Worm (Caenorhabditis elegans): ENCODE results near the gene F53B2.5.

The F53B2.5 gene

ce11 chrIV:12531047-12531446, at the start of gene F53B2.5:
TSS of gene F53B2.5 (minus strand) at chrIV:12531147.
- no peak for TF ChIP-seq nhr-6 (tag; optimal IDR thresholded peaks at IDR 0.05)
- no peak for TF ChIP-seq snpc-4 (tag; optimal IDR thresholded peaks at IDR 0.05)
- TF ChIP-seq elt-1 (tag; optimal IDR thresholded peaks at IDR 0.05), result no peak
- no peak for TF ChIP-seq mab-5 (tag; optimal IDR thresholded peaks at IDR 0.05)
- no peak for TF ChIP-seq dmd-4 (tag; optimal IDR thresholded peaks at IDR 0.05)
- no peak for TF ChIP-seq ztf-11 (tag; optimal IDR thresholded peaks at IDR 0.05)
- TF ChIP-seq fos-1 (tag; optimal IDR thresholded peaks at IDR 0.05), result no peak
- TF ChIP-seq sem-4 (tag; optimal IDR thresholded peaks at IDR 0.05), result no peak
- TF ChIP-seq ceh-82 (tag; optimal IDR thresholded peaks at IDR 0.05), result no peak
- TF ChIP-seq ceh-16 (tag; optimal IDR thresholded peaks at IDR 0.05), result no peak
- TF ChIP-seq nhr-25 (tag; optimal IDR thresholded peaks at IDR 0.05), result no peak
- no peak for TF ChIP-seq Y55F3AM.14 (GFP tag; optimal IDR thresholded peaks at IDR 0.05)
- no peak for TF ChIP-seq nhr-129 (tag; optimal IDR thresholded peaks at IDR 0.05)
- no peak for TF ChIP-seq zag-1 (tag; optimal IDR thresholded peaks at IDR 0.05)
- TF ChIP-seq F13H6.1 (tag; optimal IDR thresholded peaks at IDR 0.05), result no peak
- no peak for TF ChIP-seq nhr-11 (tag; optimal IDR thresholded peaks at IDR 0.05)
- no peak for TF ChIP-seq peb-1 (tag; optimal IDR thresholded peaks at IDR 0.05)
- TF ChIP-seq nhr-10 (tag; optimal IDR thresholded peaks at IDR 0.05), result no peak

ce11 chrIV:12574265-12574664, 43.3 kb upstream of the F53B2.5 start:
- TF ChIP-seq lsy-2 (tag; optimal IDR thresholded peaks at IDR 0.05), result no peak

- no peak for TF ChIP-seq unc-55 (GFP tag; optimal IDR thresholded peaks at IDR 0.05)
- TF ChIP-seq R02D3.7 (tag; optimal IDR thresholded peaks at IDR 0.05), result no peak
- TF ChIP-seq sma-9 (GFP tag; optimal IDR thresholded peaks at IDR 0.05), result no peak
- no peak for TF ChIP-seq sma-9 (tag; optimal IDR thresholded peaks at IDR 0.05)
- no peak for TF ChIP-seq elt-1 (tag; optimal IDR thresholded peaks at IDR 0.05)
- no peak for TF ChIP-seq mdl-1 (tag; optimal IDR thresholded peaks at IDR 0.05)
- no peak for TF ChIP-seq ama-1 (optimal IDR thresholded peaks at IDR 0.05)
- no peak for TF ChIP-seq nhr-23 (tag; optimal IDR thresholded peaks at IDR 0.05)
- no peak for TF ChIP-seq sma-3 (GFP tag; optimal IDR thresholded peaks at IDR 0.05)
- TF ChIP-seq skn-1 (tag; optimal IDR thresholded peaks at IDR 0.05), result no peak
- no peak for TF ChIP-seq zag-1 (tag; optimal IDR thresholded peaks at IDR 0.05)
- TF ChIP-seq lin-13 (GFP tag; optimal IDR thresholded peaks at IDR 0.05), result no peak
- no peak for TF ChIP-seq sem-4 (tag; optimal IDR thresholded peaks at IDR 0.05)
- no peak for TF ChIP-seq crh-2 (tag; optimal IDR thresholded peaks at IDR 0.05)
- TF ChIP-seq gmeb-1 (tag; optimal IDR thresholded peaks at IDR 0.05), result no peak
- no peak for TF ChIP-seq nhr-10 (tag; optimal IDR thresholded peaks at IDR 0.05)
Observed at ce11 chrIV:12573068-12573467, 42.1 kb upstream of the F53B2.5 start, which contains the start of gene K08E7.5. TSS of gene K08E7.5 (plus strand) at chrIV:12573368.

- no peak for TF ChIP-seq gmeb-1 (tag; optimal IDR thresholded peaks at IDR 0.05)
- TF ChIP-seq sem-4 (tag; optimal IDR thresholded peaks at IDR 0.05), result no peak
- no peak for TF ChIP-seq ztf-11 (tag; optimal IDR thresholded peaks at IDR 0.05)
- TF ChIP-seq elt-1 (tag; optimal IDR thresholded peaks at IDR 0.05), result no peak
- no peak for TF ChIP-seq nhr-129 (tag; optimal IDR thresholded peaks at IDR 0.05)
- TF ChIP-seq aly-2 (tag; optimal IDR thresholded peaks at IDR 0.05), result no peak
- TF ChIP-seq nhr-23 (tag; optimal IDR thresholded peaks at IDR 0.05), result no peak
Observed at ce11 chrIV:12571047-12571446, 40.1 kb upstream of the F53B2.5 start, which contains the start of gene K08E7.4. TSS of gene K08E7.4 (minus strand) at chrIV:12571147.

ce11 chrIV:12570546-12570945, 39.6 kb upstream of the F53B2.5 start:
- TF ChIP-seq ztf-11 (tag; optimal IDR thresholded peaks at IDR 0.05) (no peak), peb-1 (tag; optimal IDR thresholded peaks at IDR 0.05) (no peak), ztf-4 (tag; optimal IDR thresholded peaks at IDR 0.05) (no peak), nhr-21 (tag; optimal IDR thresholded peaks at IDR 0.05) (no peak), fos-1 (tag; optimal IDR thresholded peaks at IDR 0.05) (no peak), R02D3.7 (tag; optimal IDR thresholded peaks at IDR 0.05) (no peak), snpc-4 (tag; optimal IDR thresholded peaks at IDR 0.05) (no peak), elt-1 (tag; optimal IDR thresholded peaks at IDR 0.05) (no peak), nhr-77 (tag; optimal IDR thresholded peaks at IDR 0.05) (no peak), lin-13 (GFP tag; optimal IDR thresholded peaks at IDR 0.05) (no peak), nhr-12 (tag; optimal IDR thresholded peaks at IDR 0.05) (no peak), nhr-10 (tag; optimal IDR thresholded peaks at IDR 0.05) (no peak), skn-1 (tag; optimal IDR thresholded peaks at IDR 0.05) (no peak), ama-1 (optimal IDR thresholded peaks at IDR 0.05) (no peak), lin-39 (tag; optimal IDR thresholded peaks at IDR 0.05) (no peak), mbf-1 (tag; optimal IDR thresholded peaks at IDR 0.05) (no peak)
